Worm (Caenorhabditis elegans): ENCODE results near the gene igcm-4.

DNA sequence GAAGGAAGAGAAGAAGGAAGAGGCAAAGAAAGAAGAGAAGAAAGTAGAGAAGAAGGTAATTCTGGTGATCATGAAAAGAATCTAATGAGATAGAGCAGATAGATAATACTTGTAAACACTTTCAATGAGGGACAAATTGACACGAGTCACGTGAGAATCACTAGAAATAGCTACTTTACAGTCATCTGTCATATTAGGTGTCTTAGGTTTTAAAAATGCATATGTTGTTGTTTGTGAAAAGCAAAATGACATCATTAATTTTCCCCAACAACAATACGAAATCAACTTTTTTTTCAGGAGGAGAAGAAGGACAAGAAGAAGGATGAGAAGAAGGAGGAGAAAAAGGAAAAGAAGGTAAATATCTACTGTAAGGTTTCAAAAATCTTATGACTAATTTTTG, 29.0 kb upstream of the igcm-4 start:
- TF ChIP-seq snpc-4 (tag; optimal IDR thresholded peaks at IDR 0.05) (no peak), nhr-28 (tag; optimal IDR thresholded peaks at IDR 0.05) (no peak), blmp-1 (tag; optimal IDR thresholded peaks at IDR 0.05) (no peak), ztf-11 (tag; optimal IDR thresholded peaks at IDR 0.05) (no peak), lsy-2 (tag; optimal IDR thresholded peaks at IDR 0.05) (no peak), bed-3 (GFP tag; optimal IDR thresholded peaks at IDR 0.05) (no peak), elt-1 (tag; optimal IDR thresholded peaks at IDR 0.05; ENCODE audit: borderline replicate concordance, insufficient read depth) (no peak), unc-39 (tag; optimal IDR thresholded peaks at IDR 0.05) (no peak), pha-4 (tag; optimal IDR thresholded peaks at IDR 0.05) (no peak)
